Worm (Caenorhabditis elegans) whole organism, dauer: Measurements from ENCODE around the gene igdb-2.

Experiments used
- unc-62 ChIP-seq: sonication (generic microtip); optimal IDR thresholded peaks from 2 replicates; lab custom pipeline; 2017; ENCODE audit warnings: missing biosample characterization, missing genetic modification reagents, missing genetic modification characterization

The igdb-2 gene

DNA sequence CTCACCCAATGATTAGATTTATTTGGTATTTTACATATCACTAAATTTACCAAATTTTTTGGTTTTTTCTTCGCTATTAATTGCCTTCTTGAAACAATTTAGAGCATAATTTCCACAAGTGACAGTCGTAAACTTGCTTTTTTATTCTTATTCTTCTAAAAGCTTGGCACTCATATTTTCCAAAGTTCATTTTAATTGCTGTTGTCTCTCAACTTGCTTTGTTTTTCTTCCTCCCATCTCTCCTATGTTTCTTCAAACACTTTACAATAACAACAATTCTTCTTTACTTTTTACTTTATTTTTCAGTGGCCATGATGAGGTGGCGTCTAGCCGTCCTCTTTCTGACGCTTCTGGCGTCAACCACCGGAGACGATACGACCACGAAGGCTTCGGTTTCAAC lies at the start of gene igdb-2:
TSS of gene igdb-2 (plus strand) at position 301 of the 400 bp plus-strand sequence.
- no peak for TF ChIP-seq unc-62 (GFP tag; lab: Kevin White, UChicago)

DNA sequence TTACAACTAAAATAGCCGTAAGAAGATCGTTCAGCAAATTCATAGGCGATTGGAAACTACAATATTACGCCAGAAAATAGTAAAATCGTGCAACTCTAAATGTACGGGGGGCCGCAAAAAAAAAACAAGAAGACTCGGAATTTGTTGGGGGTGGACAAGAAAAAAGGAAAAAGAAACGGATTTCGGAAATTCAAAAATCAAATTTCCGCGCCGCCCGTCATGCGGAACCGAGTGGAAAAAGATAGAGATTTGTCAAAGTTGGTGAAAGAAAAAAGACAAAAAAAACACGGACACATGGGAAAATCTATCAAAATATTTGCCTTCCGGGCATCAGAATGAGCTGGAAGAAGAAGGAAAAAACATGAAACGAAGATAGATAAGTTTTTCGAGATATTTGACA lies 49.2 kb upstream of the igdb-2 start:
- no peak for TF ChIP-seq unc-62 (GFP tag; lab: Kevin White, UChicago)

DNA sequence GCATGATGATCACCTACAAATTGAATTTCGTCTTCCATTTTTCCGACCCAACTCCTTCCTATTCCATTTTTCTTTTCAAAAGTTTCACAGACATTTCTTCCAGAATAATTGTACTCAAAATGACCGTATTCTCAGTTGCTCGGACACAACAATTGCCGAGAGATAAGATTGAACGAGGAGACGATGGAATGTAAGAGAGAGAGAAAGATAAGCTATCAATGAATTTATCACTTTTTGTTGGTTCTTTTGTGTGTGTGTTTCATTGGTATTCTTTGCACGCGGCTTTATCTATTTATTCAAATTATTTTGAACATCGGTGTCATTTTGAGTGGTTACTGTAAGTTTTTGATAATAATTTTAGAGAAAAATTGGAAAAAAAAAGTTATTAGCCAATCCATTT lies 48.0 kb upstream of the igdb-2 start, which contains the start of gene ugt-65:
TSS of gene ugt-65 (plus strand) at position 229 of the 400 bp plus-strand sequence.
- no peak for TF ChIP-seq unc-62 (GFP tag; lab: Kevin White, UChicago)

DNA sequence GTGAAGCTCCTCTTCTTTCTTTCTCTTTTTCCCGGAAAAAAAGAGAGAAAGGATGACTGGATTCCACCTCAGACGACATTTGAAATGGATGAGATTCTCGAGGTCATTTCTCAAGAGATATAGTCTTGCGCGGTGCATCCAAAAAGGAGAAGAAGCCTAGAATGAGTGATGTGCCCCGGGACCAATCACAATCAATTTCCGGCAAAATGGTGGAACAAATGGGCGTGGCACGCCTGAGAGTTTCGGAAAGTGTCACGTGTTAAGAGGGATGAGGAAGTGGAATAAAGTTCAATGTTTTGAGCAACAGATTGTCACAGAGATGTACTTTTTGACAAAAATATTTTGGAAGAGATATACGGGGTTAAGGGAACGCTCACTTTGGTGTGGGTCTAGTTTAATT lies 42.9 kb upstream of the igdb-2 start:
- no peak for TF ChIP-seq unc-62 (GFP tag; lab: Kevin White, UChicago)

DNA sequence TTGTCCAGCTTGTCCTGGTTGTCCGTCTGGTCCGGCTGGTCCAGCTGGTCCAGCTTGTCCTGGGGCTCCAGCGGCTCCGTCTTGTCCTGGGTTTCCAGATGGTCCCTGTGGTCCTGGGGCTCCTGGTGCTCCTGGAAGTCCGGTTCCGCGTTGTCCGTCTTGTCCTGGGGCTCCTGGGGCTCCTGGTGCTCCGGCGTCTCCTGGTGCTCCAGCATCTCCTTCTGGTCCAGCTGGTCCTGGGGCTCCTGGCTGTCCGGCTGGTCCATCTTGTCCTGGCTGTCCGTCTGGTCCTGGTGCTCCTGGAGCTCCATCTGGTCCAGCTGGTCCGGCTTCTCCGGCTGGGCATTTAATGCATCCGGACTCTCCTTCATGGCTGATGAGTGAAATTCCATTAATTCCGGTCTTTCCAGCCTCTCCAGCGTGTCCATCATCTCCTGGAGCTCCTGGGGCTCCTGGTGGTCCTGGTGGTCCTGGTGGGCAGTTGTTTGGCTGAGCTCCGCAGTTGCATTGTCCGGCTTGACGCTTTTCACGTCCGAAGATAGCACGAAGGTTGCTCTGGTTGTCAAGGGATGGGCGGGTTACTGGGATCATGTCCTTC lies 40.7 kb upstream of the igdb-2 start:
- no peak for TF ChIP-seq unc-62 (GFP tag; lab: Kevin White, UChicago)

DNA sequence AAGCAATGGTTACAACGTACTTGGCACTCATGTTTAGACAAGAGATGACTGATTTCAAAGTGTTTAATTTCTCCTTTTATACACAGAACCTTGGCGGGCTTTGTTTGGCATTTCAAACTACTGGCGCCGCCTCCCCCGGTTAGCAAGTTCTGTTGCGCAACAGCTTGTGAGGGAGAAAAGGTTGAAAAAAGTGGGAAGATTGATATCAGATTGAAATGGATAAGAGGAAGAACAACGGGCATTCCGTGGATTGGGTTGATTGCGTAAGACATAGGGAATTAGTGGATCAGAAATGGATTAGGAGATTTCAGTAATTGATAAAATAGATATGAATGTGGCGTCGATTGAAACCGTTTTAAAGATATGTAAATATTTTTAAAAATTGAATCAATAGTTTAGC lies 40.0 kb upstream of the igdb-2 start, which contains the start of gene col-130:
TSS of gene col-130 (minus strand) at position 50 of the 400 bp plus-strand sequence.
- no peak for TF ChIP-seq unc-62 (GFP tag; lab: Kevin White, UChicago)

DNA sequence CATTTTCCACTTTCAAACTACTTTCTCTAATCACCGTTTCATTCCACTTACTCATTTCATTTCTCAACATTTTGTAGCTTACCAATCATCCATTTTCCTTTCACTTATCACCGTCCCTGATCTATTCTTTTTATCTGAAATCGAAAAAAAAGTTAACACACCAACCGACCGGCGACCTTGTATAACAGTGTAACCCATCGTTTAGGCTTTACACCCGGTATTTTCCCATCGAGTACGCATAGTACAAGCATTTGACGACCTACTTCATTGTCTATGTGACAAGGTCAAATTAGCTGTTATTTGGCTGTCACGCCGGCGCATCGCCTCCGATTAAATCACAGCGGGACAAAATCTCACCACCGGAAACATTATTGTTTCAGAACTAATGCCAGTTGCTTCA lies 39.0 kb upstream of the igdb-2 start:
- TF ChIP-seq unc-62 (GFP tag; lab: Kevin White, UChicago): no peak

DNA sequence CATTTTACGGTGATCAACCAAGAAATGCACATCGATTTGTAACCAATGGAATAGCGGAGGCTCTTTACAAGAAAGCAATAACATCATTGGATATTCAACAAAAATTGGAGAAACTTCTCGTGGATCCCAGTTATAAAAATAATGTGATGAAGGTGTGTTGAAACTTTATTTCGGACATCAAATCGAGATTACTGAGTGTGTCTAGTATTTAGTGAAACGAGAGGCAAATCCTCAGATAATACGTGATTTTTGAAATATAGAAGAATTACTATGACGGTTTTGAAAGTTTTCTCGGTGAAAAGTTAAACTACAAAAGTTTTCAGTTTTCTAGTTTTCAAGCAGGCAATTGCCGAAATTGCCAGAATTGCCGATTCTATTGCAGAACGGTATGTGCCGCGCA lies 36.7 kb upstream of the igdb-2 start:
- no peak for TF ChIP-seq unc-62 (GFP tag; lab: Kevin White, UChicago)

DNA sequence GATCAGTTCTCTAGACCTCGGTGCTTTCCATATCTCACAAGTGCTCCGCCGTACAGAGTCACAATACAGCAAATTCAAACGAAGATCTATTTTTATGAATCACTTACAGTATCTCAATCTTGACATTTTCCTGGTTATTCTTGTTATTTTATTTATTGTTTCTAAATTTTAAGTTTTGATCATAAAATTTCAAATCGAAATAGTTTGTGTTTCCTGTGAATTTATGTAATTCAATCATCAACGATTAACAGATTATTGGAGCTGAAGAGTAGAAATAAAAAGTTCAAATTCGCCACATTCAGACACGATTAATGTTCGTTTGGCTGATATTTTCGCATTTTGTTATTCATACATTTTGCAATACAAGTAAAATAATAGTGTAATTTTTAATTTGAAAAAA lies 36.1 kb upstream of the igdb-2 start, which contains the start of gene clec-184:
TSS of gene clec-184 (plus strand) at position 301 of the 400 bp plus-strand sequence.
- TF ChIP-seq unc-62 (GFP tag; lab: Kevin White, UChicago): no peak

DNA sequence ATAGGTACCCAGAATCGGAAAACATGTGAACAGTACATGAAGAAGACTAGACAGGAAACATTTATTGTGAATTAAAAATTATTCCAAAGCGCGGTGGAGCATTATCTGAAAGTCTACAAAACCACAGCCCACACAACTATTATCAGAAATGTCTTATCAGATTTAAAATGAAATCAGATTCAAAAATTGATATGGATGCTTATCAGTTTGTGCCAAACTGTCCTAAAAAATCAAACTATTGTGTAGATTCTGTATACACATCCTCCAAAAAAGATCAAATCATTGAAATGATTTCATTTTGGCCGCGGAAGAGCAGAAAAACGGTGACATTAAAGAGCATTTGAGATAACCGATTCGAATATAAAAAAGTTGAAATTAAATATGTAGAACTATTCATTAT lies 33.0 kb upstream of the igdb-2 start, which contains the start of gene irg-4:
TSS of gene irg-4 (plus strand) at position 392 of the 400 bp plus-strand sequence.
- TF ChIP-seq unc-62 (GFP tag; lab: Kevin White, UChicago): no peak

DNA sequence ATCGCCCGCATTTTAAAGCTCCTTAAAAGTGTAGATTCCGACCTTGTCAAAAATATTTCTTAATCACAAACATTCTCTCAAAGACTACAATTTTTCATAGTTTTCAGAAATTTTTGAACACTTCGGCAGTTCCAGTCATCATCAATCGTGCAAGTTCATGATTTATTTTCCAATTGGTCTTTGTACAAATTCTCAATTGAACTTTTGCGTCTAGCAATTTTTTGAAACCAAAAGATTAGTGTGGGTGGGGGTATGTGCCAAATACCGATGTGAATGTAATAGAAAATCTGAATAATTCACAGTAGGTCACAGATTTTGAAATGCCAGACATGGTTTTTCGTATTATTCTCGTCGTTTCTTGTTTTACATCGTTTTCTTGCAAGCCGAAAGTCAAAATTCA lies 30.1 kb upstream of the igdb-2 start, which contains the start of gene clec-185:
TSS of gene clec-185 (plus strand) at position 301 of the 400 bp plus-strand sequence.
- no peak for TF ChIP-seq unc-62 (GFP tag; lab: Kevin White, UChicago)

DNA sequence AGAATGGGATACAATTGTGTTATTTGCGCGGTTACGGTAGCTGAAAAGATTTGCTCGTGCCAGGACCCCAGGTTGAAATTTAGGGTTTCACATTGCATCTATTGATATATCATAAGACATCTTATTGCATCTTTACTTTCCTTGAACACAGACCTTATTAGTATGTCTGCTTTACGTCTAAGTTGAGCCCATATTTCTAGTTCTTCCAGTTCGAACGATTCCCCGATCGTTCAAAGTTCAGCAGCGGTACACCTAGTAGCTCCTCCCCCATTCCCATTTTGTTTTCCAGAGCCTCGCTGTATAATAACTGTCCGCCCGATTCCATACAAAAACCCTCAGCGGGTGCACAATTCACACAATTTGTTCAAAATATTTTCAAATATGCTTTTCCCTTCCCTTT lies 26.7 kb upstream of the igdb-2 start, which contains the start of gene C25G4.17:
TSS of gene C25G4.17 (plus strand) at position 301 of the 400 bp plus-strand sequence.
- no peak for TF ChIP-seq unc-62 (GFP tag; lab: Kevin White, UChicago)

DNA sequence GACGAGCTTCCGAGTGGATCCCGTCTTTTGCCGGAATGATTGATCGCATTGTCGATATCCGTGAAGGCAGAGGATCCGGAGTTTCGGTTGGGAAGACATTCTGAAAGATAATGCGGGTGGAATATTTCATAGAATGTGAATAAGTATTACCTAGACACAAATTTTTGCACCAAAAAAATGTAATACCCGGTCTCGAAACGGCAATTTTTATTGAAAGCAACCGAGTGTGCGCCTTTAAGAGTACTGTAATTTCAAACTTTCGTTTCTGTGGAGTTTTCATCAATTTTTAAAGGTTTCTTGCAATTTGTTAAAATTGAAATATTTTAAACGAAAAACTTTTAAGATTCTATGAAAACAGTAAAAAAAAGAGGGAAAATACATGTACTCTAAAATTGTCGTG lies 24.5 kb upstream of the igdb-2 start, which contains the start of gene C25G4.2:
TSS of gene C25G4.2 (minus strand) at position 100 of the 400 bp plus-strand sequence.
- no peak for TF ChIP-seq unc-62 (GFP tag; lab: Kevin White, UChicago)

DNA sequence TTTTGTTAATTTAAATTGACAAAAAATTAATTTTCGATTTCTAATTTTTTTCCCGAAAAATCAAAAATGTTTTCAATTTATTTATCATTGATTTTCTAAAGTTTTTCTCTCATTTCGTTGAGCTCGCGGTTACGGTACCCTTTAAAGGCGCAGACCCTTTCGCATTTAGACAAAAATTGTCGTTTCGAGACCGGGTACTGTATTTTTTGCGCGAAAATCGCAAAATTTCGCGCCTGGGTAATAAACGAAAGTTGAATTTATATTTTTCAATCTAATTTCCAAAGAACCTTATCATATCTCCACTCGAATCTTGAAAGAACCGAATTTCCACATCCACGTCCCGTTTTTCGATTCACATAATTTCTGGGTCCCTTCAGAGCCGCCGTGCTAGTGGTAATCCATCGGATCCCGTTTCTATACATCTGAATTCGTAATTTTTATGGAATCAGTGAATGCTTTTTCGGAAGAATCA lies 23.0 kb upstream of the igdb-2 start, which contains the start of gene C25G4.3:
TSS of gene C25G4.3 (minus strand) at position 422 of the 472 bp plus-strand sequence.
- TF ChIP-seq unc-62 (GFP tag; lab: Kevin White, UChicago): no peak

DNA sequence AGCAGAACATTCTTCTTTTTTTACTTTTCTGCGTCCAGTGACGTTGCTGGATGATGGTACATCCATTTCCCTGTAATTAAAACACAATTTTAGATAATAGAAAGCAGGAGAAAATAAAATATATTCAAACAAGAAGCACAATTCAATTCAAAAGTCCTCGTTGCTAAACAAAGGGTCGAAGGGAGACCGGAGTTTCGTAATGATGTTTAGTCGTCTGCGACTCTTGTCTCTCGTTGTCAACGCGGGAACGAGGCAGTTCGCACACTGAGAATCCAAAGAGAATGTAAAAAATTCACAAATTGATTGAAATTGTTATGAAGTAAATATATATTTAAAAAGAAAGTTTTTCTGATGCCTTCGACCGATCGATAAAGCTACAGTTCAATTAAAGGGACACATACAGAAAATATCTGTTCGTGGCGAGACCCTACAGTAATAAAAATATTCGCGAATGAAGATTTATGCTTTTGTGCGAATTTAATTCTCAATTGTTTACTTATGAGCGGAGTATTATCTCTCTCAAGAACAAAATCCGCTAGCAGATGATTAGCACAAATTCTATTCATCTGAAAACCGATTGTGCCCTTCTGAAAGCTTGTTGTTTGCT lies 17.1 kb upstream of the igdb-2 start, which contains the start of gene dpy-26:
TSS of gene dpy-26 (minus strand) at position 111 of the 607 bp plus-strand sequence.
- TF ChIP-seq unc-62 (GFP tag; lab: Kevin White, UChicago): no peak

DNA sequence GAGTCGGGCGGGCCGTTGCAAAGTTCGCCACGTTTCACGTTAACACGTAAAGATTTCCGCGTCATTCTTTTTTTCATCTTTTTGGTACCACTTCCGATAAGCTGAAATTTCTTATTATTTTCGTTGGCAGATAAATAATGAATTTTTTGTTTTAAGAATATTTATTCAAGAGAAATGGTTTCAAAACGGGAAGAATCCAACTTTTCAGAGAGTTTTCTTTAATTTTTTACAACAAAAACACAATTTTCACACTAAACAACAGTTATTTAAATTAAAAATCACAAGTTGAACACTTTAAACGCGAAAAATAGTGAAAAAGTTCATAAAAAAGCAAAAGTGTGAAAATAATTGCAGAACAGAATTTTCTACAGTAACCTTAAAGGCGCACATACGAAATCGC lies 14.3 kb upstream of the igdb-2 start, which contains the start of gene spe-44:
TSS of gene spe-44 (minus strand) at position 101 of the 400 bp plus-strand sequence.
- TF ChIP-seq unc-62 (GFP tag; lab: Kevin White, UChicago): no peak
